Worm (Caenorhabditis elegans): Measurements from ENCODE around the gene Y43F8B.3.

DNA sequence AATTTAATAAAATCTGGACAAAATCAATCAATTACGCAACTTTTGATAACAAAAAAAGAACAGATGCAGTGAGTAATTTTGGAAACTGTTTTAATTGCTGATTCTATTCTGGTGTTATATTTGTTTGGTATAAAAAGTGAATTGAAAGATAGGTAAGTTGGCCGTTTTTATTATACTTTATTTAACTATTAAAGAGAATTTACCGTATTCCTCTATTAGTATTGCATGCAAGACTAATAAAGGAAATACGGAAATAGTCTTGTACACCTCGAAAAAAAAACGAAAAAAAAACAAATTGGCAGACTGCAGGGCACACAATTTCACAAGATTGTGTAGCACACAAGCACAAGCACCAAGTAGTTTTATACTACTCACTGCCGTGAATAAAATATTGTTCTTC is 40.3 kb upstream of the Y43F8B.3 start, which contains the start of gene Y43F8B.25:
- no peak for TF ChIP-seq ztf-29 (GFP tag; IDR thresholded peaks at IDR 0.05)
- TF ChIP-seq klf-2 (GFP tag; conservative IDR thresholded peaks at IDR 0.05) = no peak
- no peak for TF ChIP-seq flt-1 (GFP tag; IDR thresholded peaks at IDR 0.05)
- TF ChIP-seq ref-1 (GFP tag; conservative IDR thresholded peaks at IDR 0.05) = no peak
- TF ChIP-seq med-1 (GFP tag; optimal IDR thresholded peaks at IDR 0.05; ENCODE audit: insufficient read depth) = no peak
